Fruit fly (Drosophila melanogaster) whole organism, embryonic: Measurements from ENCODE around the gene CG31735.

Experiments
- CG12299 ChIP-seq: fragments of 200-800 bp; sonication (Bioruptor generic); optimal IDR thresholded peaks from 2 replicates; lab custom pipeline; 2018; ENCODE audit warnings: missing biosample characterization, mild to moderate bottlenecking, missing genetic modification characterization
- CG1233 ChIP-seq: fragments of 200-800 bp; sonication (Bioruptor generic); optimal IDR thresholded peaks from 4 replicates; lab custom pipeline; 2018; ENCODE audit warnings: missing biosample characterization, mild to moderate bottlenecking, missing genetic modification characterization
- CG13894 ChIP-seq: fragments of 200-800 bp; sonication (Bioruptor generic); optimal IDR thresholded peaks from 3 replicates; lab custom pipeline; 2018; ENCODE audit warnings: missing biosample characterization, mild to moderate bottlenecking, missing genetic modification characterization, moderate library complexity
- CG14050 ChIP-seq: fragments of 200-800 bp; sonication (Bioruptor generic); IDR thresholded peaks from 3 replicates; pipeline ENCODE4 v1.3.6; 2022; ENCODE audit warnings: missing biosample characterization, missing genetic modification characterization
- CG14710 ChIP-seq: fragments of 200-800 bp; sonication (Bioruptor generic); optimal IDR thresholded peaks from 3 replicates; lab custom pipeline; 2019; ENCODE audit warnings: missing biosample characterization, mild to moderate bottlenecking, missing genetic modification characterization, moderate library complexity
- CG17359 ChIP-seq: fragments of 200-800 bp; sonication (Bioruptor generic); optimal IDR thresholded peaks from 3 replicates; lab custom pipeline; 2018; ENCODE audit warnings: missing biosample characterization, mild to moderate bottlenecking, missing genetic modification characterization, moderate library complexity
- CG3281 ChIP-seq: fragments of 200-800 bp; sonication (Bioruptor generic); optimal IDR thresholded peaks from 3 replicates; lab custom pipeline; 2017; ENCODE audit warnings: missing biosample characterization, mild to moderate bottlenecking, missing genetic modification characterization
- CG3407 ChIP-seq: fragments of 200-800 bp; sonication (Bioruptor generic); optimal IDR thresholded peaks from 2 replicates; lab custom pipeline; 2018; ENCODE audit warnings: missing biosample characterization, mild to moderate bottlenecking, missing genetic modification characterization
- CG34224 ChIP-seq: fragments of 200-800 bp; sonication (Bioruptor generic); IDR thresholded peaks from 3 replicates; pipeline ENCODE4 v1.3.6; 2022; ENCODE audit warnings: missing biosample characterization, missing genetic modification characterization; ENCODE audit not compliant: partially characterized antibody
- CG34422 ChIP-seq: fragments of 200-800 bp; sonication (Bioruptor generic); IDR thresholded peaks from 3 replicates; pipeline ENCODE4 v1.3.6; 2022; ENCODE audit warnings: missing biosample characterization, missing genetic modification characterization
- CG4360 ChIP-seq: fragments of 200-800 bp; sonication (Bioruptor generic); IDR thresholded peaks from 2 replicates; pipeline ENCODE4 v1.3.6; 2022; ENCODE audit warnings: missing biosample characterization, missing genetic modification characterization
- CG6791 ChIP-seq: fragments of 200-800 bp; sonication (Bioruptor generic); IDR thresholded peaks from 3 replicates; pipeline ENCODE4 v1.3.6; 2022; ENCODE audit warnings: missing biosample characterization, missing genetic modification characterization; ENCODE audit not compliant: partially characterized antibody
- CG7786 ChIP-seq: fragments of 200-800 bp; sonication (Bioruptor generic); optimal IDR thresholded peaks from 2 replicates; lab custom pipeline; 2016; ENCODE audit warnings: missing biosample characterization, missing genetic modification characterization
- CG7963 ChIP-seq: fragments of 200-800 bp; sonication (Bioruptor generic); IDR thresholded peaks from 3 replicates; pipeline ENCODE4 v1.3.6; 2022; ENCODE audit warnings: missing biosample characterization, missing genetic modification characterization; ENCODE audit not compliant: partially characterized antibody
- CG9932 ChIP-seq: fragments of 200-800 bp; sonication (Bioruptor generic); IDR thresholded peaks from 2 replicates; pipeline ENCODE4 v1.3.6; 2022; ENCODE audit warnings: missing biosample characterization, missing genetic modification characterization
- CTCF ChIP-seq: fragments of 200-800 bp; sonication (Bioruptor generic); optimal IDR thresholded peaks from 2 replicates; lab custom pipeline; 2017; ENCODE audit warnings: missing biosample characterization, mild to moderate bottlenecking, missing genetic modification characterization, moderate library complexity
- CkIIα-i1 ChIP-seq: fragments of 200-800 bp; sonication (Bioruptor generic); IDR thresholded peaks from 2 replicates; pipeline ENCODE4 v1.3.6; 2022; ENCODE audit warnings: missing biosample characterization, missing genetic modification characterization
- Dip2 ChIP-seq: fragments of 200-800 bp; sonication (Bioruptor generic); IDR thresholded peaks from 2 replicates; pipeline ENCODE4 v1.3.6; 2022; ENCODE audit warnings: missing biosample characterization, missing genetic modification characterization
- E2f1 ChIP-seq: fragments of 200-800 bp; sonication (Bioruptor generic); IDR thresholded peaks from 2 replicates; pipeline ENCODE4 v1.3.6; 2022; ENCODE audit warnings: missing biosample characterization, missing genetic modification characterization
- Gug ChIP-seq: fragments of 200-800 bp; sonication (Bioruptor generic); IDR thresholded peaks from 4 replicates; pipeline ENCODE4 v1.3.6; 2022; ENCODE audit warnings: missing biosample characterization, missing genetic modification characterization
- H2.0 ChIP-seq: fragments of 200-800 bp; sonication (Bioruptor generic); IDR thresholded peaks from 2 replicates; pipeline ENCODE4 v1.3.6; 2022; ENCODE audit warnings: missing biosample characterization, missing genetic modification characterization
- HLH3B ChIP-seq: fragments of 200-800 bp; sonication (Bioruptor generic); IDR thresholded peaks from 2 replicates; pipeline ENCODE4 v1.3.6; 2022; ENCODE audit warnings: missing biosample characterization, missing genetic modification characterization
- Hr3 ChIP-seq: fragments of 200-800 bp; sonication (Bioruptor generic); optimal IDR thresholded peaks from 3 replicates; lab custom pipeline; 2016; ENCODE audit warnings: missing biosample characterization, missing genetic modification characterization
- Lpt ChIP-seq: fragments of >200 bp; optimal IDR thresholded peaks from 2 replicates; lab custom pipeline; 2018; ENCODE audit warnings: missing biosample characterization, missing genetic modification characterization
- Mes4 ChIP-seq: fragments of 200-800 bp; sonication (Bioruptor generic); optimal IDR thresholded peaks from 2 replicates; lab custom pipeline; 2016; ENCODE audit warnings: missing biosample characterization, missing genetic modification characterization
- NFAT ChIP-seq: fragments of 200-800 bp; sonication (Bioruptor generic); IDR thresholded peaks from 2 replicates; pipeline ENCODE4 v1.3.6; 2022; ENCODE audit warnings: missing biosample characterization, missing genetic modification characterization
- Nf-YA ChIP-seq: fragments of 200-800 bp; sonication (Bioruptor generic); IDR thresholded peaks from 2 replicates; pipeline ENCODE4 v1.3.6; 2022; ENCODE audit warnings: missing biosample characterization, missing genetic modification characterization
- Oli ChIP-seq: fragments of 200-800 bp; sonication (Bioruptor generic); optimal IDR thresholded peaks from 2 replicates; lab custom pipeline; 2018; ENCODE audit warnings: missing biosample characterization, mild to moderate bottlenecking, missing genetic modification characterization, moderate library complexity
- Opbp ChIP-seq: fragments of 200-800 bp; sonication (Bioruptor generic); IDR thresholded peaks from 3 replicates; pipeline ENCODE4 v1.3.6; 2022; ENCODE audit warnings: missing biosample characterization, missing genetic modification characterization; ENCODE audit not compliant: partially characterized antibody
- Spps ChIP-seq: fragments of 200-800 bp; sonication (Bioruptor generic); optimal IDR thresholded peaks from 2 replicates; lab custom pipeline; 2018; ENCODE audit warnings: missing biosample characterization, mild to moderate bottlenecking, missing genetic modification characterization
- Vsx1 ChIP-seq: fragments of 200-800 bp; sonication (Bioruptor generic); optimal IDR thresholded peaks from 2 replicates; lab custom pipeline; 2017; ENCODE audit warnings: missing biosample characterization, mild to moderate bottlenecking, missing genetic modification characterization, missing genetic modification reagents
- Xbp1 ChIP-seq: fragments of 200-800 bp; sonication (Bioruptor generic); optimal IDR thresholded peaks from 3 replicates; lab custom pipeline; 2016; ENCODE audit warnings: missing biosample characterization, mild to moderate bottlenecking, missing genetic modification characterization
- ab ChIP-seq: fragments of 200-800 bp; sonication (Bioruptor generic); optimal IDR thresholded peaks from 2 replicates; lab custom pipeline; 2016; ENCODE audit warnings: missing biosample characterization, missing genetic modification characterization
- abd-A ChIP-seq: fragments of 200-800 bp; sonication (Bioruptor generic); optimal IDR thresholded peaks from 3 replicates; lab custom pipeline; 2019; ENCODE audit warnings: missing biosample characterization, mild to moderate bottlenecking, missing genetic modification characterization, moderate library complexity
- corto ChIP-seq: fragments of 200-800 bp; sonication (Bioruptor generic); optimal IDR thresholded peaks from 2 replicates; lab custom pipeline; 2016; ENCODE audit warnings: missing biosample characterization, mild to moderate bottlenecking, missing genetic modification characterization, moderate library complexity
- cwo ChIP-seq: fragments of 200-800 bp; sonication (Bioruptor generic); optimal IDR thresholded peaks from 3 replicates; lab custom pipeline; 2017; ENCODE audit warnings: missing biosample characterization, missing genetic modification characterization, mild to moderate bottlenecking, moderate library complexity, missing genetic modification reagents
- fd64A ChIP-seq: fragments of 200-800 bp; sonication (Bioruptor generic); optimal IDR thresholded peaks from 3 replicates; lab custom pipeline; 2018; ENCODE audit warnings: missing biosample characterization, mild to moderate bottlenecking, missing genetic modification characterization
- gro ChIP-seq: fragments of 200-800 bp; sonication (Bioruptor generic); optimal IDR thresholded peaks from 2 replicates; lab custom pipeline; 2016; ENCODE audit warnings: missing biosample characterization, missing genetic modification characterization
- klu ChIP-seq: fragments of 200-800 bp; sonication (Bioruptor generic); IDR thresholded peaks from 2 replicates; pipeline ENCODE4 v1.3.6; 2022; ENCODE audit warnings: missing biosample characterization, missing genetic modification characterization
- lmd ChIP-seq: fragments of 200-800 bp; sonication (Bioruptor generic); IDR thresholded peaks from 2 replicates; pipeline ENCODE4 v1.3.6; 2022; ENCODE audit warnings: missing biosample characterization, missing genetic modification characterization
- pan ChIP-seq, 4 experiments: fragments of >200 bp in 3 of 4; fragments of 200-800 bp in 1 of 4; sonication (Bioruptor generic) in 1 of 4; optimal IDR thresholded peaks in 3 of 4; IDR thresholded peaks in 1 of 4; 2 replicates each; pipeline versions ENCODE4 v1.3.6 to Lab custom; 2017 to 2022; ENCODE audit warnings: missing biosample characterization in 2 of 4, missing genetic modification characterization in 2 of 4, mixed read lengths in 1 of 4
- pnt ChIP-seq: fragments of 200-800 bp; sonication (Bioruptor generic); optimal IDR thresholded peaks from 3 replicates; lab custom pipeline; 2016; ENCODE audit warnings: missing biosample characterization, missing genetic modification characterization
- rib ChIP-seq: fragments of 200-800 bp; sonication (Bioruptor generic); IDR thresholded peaks from 2 replicates; pipeline ENCODE4 v1.3.6; 2022; ENCODE audit warnings: missing biosample characterization, missing genetic modification characterization
- sd ChIP-seq: fragments of 200-800 bp; sonication (Bioruptor generic); optimal IDR thresholded peaks from 3 replicates; lab custom pipeline; 2018; ENCODE audit warnings: missing biosample characterization, mild to moderate bottlenecking, missing genetic modification characterization, moderate library complexity
- slbo ChIP-seq: fragments of 200-800 bp; sonication (Bioruptor generic); IDR thresholded peaks from 2 replicates; pipeline ENCODE4 v1.3.6; 2022; ENCODE audit warnings: missing biosample characterization, missing genetic modification characterization
- stc ChIP-seq: fragments of 200-800 bp; sonication (Bioruptor generic); IDR thresholded peaks from 2 replicates; pipeline ENCODE4 v1.3.6; 2022; ENCODE audit warnings: missing biosample characterization, missing genetic modification characterization
- stwl ChIP-seq: fragments of 200-800 bp; sonication (Bioruptor generic); optimal IDR thresholded peaks from 3 replicates; lab custom pipeline; 2018; ENCODE audit warnings: missing biosample characterization, mild to moderate bottlenecking, missing genetic modification characterization, moderate library complexity
- trem ChIP-seq: fragments of 200-800 bp; optimal IDR thresholded peaks from 3 replicates; lab custom pipeline; 2019; ENCODE audit warnings: missing biosample characterization, mild to moderate bottlenecking, missing genetic modification characterization, moderate library complexity
- twi ChIP-seq: fragments of 200-800 bp; optimal IDR thresholded peaks from 2 replicates; lab custom pipeline; 2019; ENCODE audit warnings: missing biosample characterization, mild to moderate bottlenecking, missing genetic modification characterization, moderate library complexity
- wor ChIP-seq: fragments of 200-800 bp; sonication (Bioruptor generic); IDR thresholded peaks from 2 replicates; pipeline ENCODE4 v1.3.6; 2022; ENCODE audit warnings: missing biosample characterization, missing genetic modification characterization

CG31735 gene

dm6 chr2L:15910937-15911590, 15.8 kb downstream of the CG31735 start (continued):
- TF ChIP-seq CG3281 (peak; percentile 92), Xbp1 (GFP tag; lab: Kevin White, UChicago) (peak; percentile 96), CTCF (GFP tag; lab: Kevin White, UChicago) (peak; percentile 65), Mes4 (GFP tag; lab: Kevin White, UChicago) (peak; percentile 91), slbo (GFP tag; lab: Robert Waterston, UW) (peak; percentile 96), Lpt (GFP tag; lab: Kevin White, UChicago) (no peak), ab (GFP tag; lab: Kevin White, UChicago) (peak; percentile 83), Hr3 (GFP tag; lab: Kevin White, UChicago) (peak; percentile 87), rib (GFP tag; lab: Robert Waterston, UW) (peak; percentile 75), lmd (peak; percentile 97), fd64A (GFP tag; lab: Kevin White, UChicago) (peak; percentile 92), CG1233 (peak; percentile 94), E2f1 (GFP tag; lab: Robert Waterston, UW) (peak; percentile 95), CkIIα-i1 (GFP tag; lab: Robert Waterston, UW) (peak; percentile 88), Spps (tag; lab: Kevin White, UChicago) (peak; percentile 93), twi (tag; lab: Kevin White, UChicago) (peak; percentile 94), pan (optimal IDR thresholded peaks at IDR 0.05; lab: Kevin White, UChicago) (no peak), pan (GFP tag; optimal IDR thresholded peaks at IDR 0.05 in 1 of 2, IDR thresholded peaks at IDR 0.05 in 1 of 2) (peak in 1 of 2 experiments; percentile 96), sd (tag; lab: Kevin White, UChicago) (peak; percentile 86), corto (peak; percentile 88), Dip2 (GFP tag; lab: Robert Waterston, UW) (peak; percentile 64), Opbp (GFP tag; lab: Robert Waterston, UW) (0 out of 3 replicates have a peak, but pooled peaks have one; percentile 20), Nf-YA (GFP tag; lab: Robert Waterston, UW) (peak; percentile 85), pnt (GFP tag; lab: Kevin White, UChicago) (peak; percentile 93), gro (GFP tag; lab: Kevin White, UChicago) (peak; percentile 91), NFAT (GFP tag; lab: Robert Waterston, UW) (peak; percentile 81), CG4360 (GFP tag; lab: Robert Waterston, UW) (peak; percentile 44), CG14710 (tag; lab: Kevin White, UChicago) (peak; percentile 91), CG6791 (GFP tag; lab: Robert Waterston, UW) (no peak), Gug (peak; percentile 89), H2.0 (GFP tag; lab: Robert Waterston, UW) (peak; percentile 97), trem (tag; lab: Kevin White, UChicago) (peak; percentile 92), Vsx1 (GFP tag; lab: Kevin White, UChicago) (peak; percentile 87), stwl (tag; lab: Kevin White, UChicago) (peak; percentile 43), cwo (GFP tag; lab: Kevin White, UChicago) (peak; percentile 2), CG12299 (tag; lab: Kevin White, UChicago) (peak; percentile 96), CG34224 (GFP tag; lab: Robert Waterston, UW) (no peak), CG9932 (GFP tag; lab: Robert Waterston, UW) (peak; percentile 85), CG7786 (GFP tag; lab: Kevin White, UChicago) (peak; percentile 95), wor (GFP tag; lab: Robert Waterston, UW) (peak; percentile 98), CG34422 (GFP tag; lab: Robert Waterston, UW) (peak; percentile 96), CG3407 (peak; percentile 94), CG14050 (peak; percentile 95), klu (peak; percentile 90), CG17359 (tag; lab: Kevin White, UChicago) (peak; percentile 97), abd-A (tag; lab: Kevin White, UChicago) (no peak), Oli (peak; percentile 98), HLH3B (GFP tag; lab: Robert Waterston, UW) (peak; percentile 95), CG13894 (tag; lab: Kevin White, UChicago) (peak; percentile 28), stc (GFP tag; lab: Robert Waterston, UW) (peak; percentile 97), CG7963 (GFP tag; lab: Robert Waterston, UW) (no peak)
